Fruit fly (Drosophila melanogaster) ovary, adult (tissue): Measurements from ENCODE around the gene CG1090.
A peak's percentile ranks its signal among the peaks of the same experiment; 100 is the strongest.

Source experiments
- CG17801 ChIP-seq: fragments of 200-800 bp; optimal IDR thresholded peaks from 2 replicates; lab custom pipeline; 2019; ENCODE audit warnings: missing biosample characterization, mild to moderate bottlenecking, missing genetic modification characterization, moderate library complexity; ENCODE audit not compliant: partially characterized antibody

The CG1090 gene

DNA sequence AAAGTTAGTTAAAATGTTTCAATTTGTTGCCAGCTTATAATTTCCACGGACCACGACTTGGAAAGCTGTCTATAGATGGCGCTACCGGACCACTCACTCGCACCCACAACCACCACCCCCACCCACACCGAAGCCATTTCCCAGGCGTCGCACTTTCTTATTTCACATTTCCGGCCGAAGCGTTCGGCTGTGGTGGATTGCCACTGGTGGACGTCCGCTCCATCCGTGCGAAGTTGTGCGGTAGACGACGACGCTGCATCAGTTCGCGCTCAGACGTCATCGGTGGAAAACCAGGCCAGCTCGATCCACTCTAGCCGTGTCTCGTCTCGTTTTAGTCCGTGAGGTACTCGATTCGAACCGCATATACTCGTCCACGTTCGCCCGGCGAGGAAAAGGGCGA is at the start of gene CG1090:
Gene CG1090 (plus strand): TSS at position 259 of the 400 bp plus-strand sequence.
- no peak for TF ChIP-seq CG17801 (GFP tag; lab: Kevin White, UChicago)

DNA sequence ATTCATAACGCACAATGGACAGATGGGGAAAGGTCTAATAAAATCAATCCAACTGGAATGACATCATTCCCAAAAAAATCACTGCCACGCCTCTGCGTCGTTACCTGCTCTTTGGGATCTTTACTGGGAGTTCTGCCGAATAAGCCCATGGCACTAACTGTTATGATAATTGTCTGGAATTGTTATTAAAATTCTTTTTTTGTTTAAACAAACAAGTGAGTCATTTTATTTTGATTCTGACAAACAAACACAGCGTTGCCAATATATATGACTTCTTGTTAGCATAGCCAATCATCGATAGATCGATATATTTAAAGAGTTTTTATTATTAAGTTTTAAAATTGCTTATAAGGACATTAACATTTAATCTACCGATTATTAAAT is 49.0 kb upstream of the CG1090 start, which contains the start of gene Vps24:
Gene Vps24 (minus strand): TSS at position 265 of the 384 bp plus-strand sequence.
- no peak for TF ChIP-seq CG17801 (GFP tag; lab: Kevin White, UChicago)

DNA sequence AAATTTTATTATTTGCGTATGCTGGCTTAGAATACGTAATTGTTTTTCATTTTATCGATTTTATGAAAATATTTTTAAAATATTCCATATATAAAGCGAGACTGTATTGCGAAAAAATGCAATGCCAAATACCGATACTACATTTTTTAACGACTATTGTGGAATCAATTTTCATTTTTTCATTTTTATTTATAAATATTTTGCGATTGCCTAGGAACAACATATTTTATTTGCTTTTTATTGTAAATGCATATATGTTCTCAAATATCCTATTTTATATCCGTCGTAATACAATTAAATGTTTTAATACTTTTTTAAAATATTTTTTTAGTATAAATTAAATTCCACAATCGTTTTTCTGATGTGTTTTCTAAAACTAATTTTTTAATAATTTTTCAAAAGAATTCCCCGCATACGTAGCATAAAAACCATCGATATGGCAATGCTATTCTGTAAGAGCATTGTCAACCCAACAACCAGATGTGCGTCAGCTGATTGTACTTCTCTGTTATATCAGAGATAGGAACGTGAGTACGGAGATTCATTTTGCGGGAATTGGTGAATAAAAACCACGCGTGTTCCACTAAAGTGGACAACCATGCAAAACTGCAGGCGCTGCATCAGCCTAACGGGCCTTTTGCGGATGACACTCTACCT is 48.5 kb upstream of the CG1090 start, which contains the start of gene Suv3:
Gene Suv3 (plus strand): TSS at position 489 of the 657 bp plus-strand sequence.
- TF ChIP-seq CG17801 (GFP tag; lab: Kevin White, UChicago), result peak; percentile 33

DNA sequence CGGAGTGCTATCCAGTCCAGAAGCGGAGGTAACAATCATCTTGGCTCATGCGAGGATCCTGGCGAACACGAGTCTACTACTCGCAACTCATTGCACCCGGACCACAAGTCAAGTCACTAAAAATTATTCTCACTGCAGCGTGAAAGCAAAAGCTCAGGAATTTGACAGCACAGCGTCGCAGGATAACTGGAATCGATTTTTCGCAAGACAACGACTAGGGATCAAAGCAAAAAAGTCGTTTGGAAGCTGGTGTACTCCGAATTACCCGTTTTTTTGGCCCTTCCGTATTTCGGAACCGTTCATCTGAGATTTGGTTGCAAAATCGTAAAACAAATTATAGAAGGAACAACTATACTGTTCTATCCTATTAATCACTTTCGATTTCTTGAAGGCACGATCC is 41.1 kb upstream of the CG1090 start:
- no peak for TF ChIP-seq CG17801 (GFP tag; lab: Kevin White, UChicago)

DNA sequence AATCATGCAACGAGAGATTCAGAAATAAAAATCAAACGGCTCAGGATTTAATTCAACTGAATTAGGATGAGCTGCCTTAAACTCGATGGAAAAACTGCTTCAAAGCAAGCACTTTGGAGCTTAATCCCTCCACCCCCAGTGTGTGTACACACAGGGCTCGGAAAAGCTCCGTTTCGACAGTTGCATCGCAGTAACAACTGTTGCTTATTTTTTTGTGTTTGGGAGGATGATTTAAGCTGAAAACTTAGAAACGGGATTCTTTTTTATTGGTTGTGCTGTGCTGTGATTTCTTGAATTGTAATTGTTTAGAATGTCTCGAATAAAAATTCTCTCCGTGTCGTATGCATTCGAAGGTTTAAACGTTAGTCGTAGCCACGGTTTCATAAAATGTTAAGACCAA is 40.7 kb upstream of the CG1090 start, which contains the start of gene Syt14:
Gene Syt14 (minus strand): TSS at position 71 of the 400 bp plus-strand sequence.
- TF ChIP-seq CG17801 (GFP tag; lab: Kevin White, UChicago), result no peak

DNA sequence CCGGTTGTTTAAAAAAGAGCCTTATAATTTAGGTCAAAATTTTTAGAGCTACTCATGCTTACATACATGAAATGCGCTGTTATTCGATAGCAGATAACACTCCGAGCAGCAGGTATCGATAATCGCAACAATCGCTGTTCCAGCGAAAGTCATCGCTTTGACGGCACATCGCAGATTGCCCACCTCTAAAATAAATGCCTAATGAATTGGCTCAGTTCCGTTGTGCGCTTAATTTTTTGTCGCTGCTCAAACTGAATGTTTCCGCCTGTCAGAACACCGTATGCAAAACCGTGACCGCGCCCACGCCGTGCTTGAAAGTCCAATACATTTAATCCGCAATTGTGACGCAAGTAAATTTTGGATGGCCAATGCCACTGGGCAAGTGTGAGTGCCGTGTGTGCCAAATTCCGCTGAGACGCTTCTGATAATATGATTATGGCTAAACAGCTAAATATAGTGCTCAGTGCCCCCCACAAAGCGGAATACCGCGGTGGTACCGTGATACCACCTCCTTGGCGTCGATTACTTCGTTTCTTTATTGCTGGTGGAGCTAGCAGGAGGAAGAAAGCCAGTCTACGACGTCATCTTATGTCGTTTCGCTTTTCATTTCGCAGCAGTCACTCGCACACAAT is 40.1 kb upstream of the CG1090 start, which contains the start of gene CG9795:
Gene CG9795 (plus strand): TSS at position 177 of the 632 bp plus-strand sequence.
- TF ChIP-seq CG17801 (GFP tag; lab: Kevin White, UChicago), result peak; percentile 51

DNA sequence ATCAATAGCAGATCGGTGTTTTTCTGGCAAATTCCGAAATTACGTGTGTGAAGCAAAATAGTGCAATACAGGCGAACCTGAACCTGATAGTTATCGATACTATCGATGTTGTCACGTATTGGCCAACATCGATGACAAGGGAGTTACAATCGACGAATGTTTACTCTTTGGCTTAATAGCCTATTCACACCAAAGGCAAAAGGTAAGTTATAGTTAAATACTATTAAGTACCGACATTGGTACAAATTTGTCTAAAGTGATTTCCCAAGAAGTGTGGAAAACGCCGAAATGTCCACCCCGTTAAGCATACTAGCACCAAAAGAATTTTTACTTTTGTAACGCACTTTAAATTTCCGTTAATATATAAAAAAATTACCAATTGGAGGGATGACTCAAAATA is 25.7 kb upstream of the CG1090 start, which contains the start of gene CG9776:
Gene CG9776 (minus strand): TSS at position 108 of the 400 bp plus-strand sequence.
- peak; percentile 24 for TF ChIP-seq CG17801 (GFP tag; lab: Kevin White, UChicago)

DNA sequence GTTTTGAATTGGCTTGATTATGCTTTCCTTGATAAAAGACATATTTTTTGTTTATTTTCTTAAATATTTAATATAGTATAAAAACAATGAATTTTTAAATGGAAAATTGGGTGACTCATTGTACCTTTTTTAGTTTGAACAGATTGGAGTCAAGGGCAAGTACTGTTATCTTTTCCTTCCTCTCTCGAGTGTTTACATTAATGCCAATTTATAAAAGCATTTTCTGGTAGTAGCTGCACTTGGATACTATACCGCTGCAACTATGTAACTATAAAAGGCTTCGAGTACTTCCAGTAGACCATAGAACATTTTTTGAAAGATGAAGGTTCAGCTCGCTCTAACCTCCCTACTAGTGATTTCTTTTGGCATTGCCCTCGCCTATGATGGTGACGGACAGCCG is 24.9 kb upstream of the CG1090 start, which contains the start of gene CG14645:
Gene CG14645 (plus strand): TSS at position 301 of the 400 bp plus-strand sequence.
- TF ChIP-seq CG17801 (GFP tag; lab: Kevin White, UChicago), result no peak

DNA sequence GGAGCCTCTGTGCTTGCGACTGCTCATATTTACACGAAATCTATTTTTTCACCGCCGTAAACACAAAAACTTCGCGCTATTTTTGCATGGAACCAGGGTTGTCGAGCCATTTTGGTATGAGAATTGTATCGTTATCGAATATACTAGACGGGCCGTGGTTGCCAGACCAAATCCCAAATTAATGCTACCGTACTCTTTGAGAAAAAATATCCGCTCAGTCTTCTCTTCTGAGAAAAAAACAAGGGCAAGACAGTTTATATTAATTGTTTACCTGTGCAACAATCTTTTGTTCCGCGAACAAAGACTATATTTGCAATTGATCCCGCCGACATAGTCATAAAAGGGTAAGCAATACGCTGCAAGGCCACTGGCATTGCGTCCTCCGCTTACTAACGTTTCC is 22.1 kb upstream of the CG1090 start, which contains the start of the genes Skp2 and CG1103:
Gene Skp2 (minus strand): TSS at position 95 of the 400 bp plus-strand sequence.
Gene CG1103 (plus strand): TSS at position 176 of the 400 bp plus-strand sequence.
- TF ChIP-seq CG17801 (GFP tag; lab: Kevin White, UChicago), result peak; percentile 19

DNA sequence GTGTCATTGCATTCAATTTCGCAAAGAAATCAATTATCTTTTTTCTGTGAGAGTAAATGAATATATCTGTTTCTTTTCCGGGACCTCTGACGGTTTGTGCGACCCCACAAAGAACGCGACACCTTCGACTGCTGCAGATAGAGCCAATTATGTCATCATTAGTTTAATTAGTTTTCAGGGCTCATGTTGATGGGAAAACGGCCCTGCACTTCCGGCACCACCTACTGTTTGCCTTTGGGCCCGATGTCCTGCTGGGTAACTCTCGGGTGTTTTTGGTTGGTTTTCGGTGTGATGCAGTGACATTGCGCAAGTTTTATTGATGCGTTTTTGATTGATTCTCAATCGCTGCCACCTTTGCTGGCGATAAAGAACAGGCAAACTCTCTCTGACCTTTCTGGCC is 19.5 kb upstream of the CG1090 start:
- TF ChIP-seq CG17801 (GFP tag; lab: Kevin White, UChicago), result no peak

DNA sequence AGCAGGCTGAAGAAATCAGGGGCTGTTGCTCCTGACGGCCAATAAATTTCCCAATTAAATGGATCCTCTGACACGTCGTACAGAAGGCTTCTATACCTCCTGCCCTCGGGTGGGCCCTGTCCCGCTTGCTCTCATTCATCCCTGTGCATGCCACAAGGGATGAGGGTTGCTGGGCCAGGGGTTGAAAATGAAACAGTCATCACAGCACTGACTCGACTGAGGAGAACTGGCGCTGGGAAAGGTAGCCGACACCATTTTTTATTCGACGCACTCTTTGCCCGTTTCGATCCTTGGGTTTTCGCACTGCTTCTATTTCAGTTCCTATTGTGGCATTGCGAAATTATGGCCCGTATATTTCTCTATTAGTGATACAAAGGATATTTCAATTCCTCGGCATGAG is 18.5 kb upstream of the CG1090 start:
- no peak for TF ChIP-seq CG17801 (GFP tag; lab: Kevin White, UChicago)

DNA sequence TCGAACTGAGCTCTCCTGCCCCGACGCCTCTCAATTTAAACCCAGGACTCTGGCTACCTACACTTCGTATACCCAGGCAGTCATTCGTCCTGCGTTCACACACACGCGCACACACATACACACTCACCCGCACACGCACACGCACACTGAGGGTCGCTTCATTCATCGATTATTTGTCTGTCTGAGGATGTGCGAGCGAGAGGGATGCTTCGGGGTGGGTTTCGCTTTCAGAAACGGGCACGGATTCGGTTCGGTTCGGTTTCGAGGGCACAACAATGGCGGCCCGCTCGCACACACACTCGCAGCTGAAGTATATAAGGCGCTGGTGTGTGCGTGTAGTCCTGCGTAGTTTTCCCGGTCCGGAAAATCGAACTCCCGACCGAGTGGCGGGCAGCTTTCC is 13.0 kb upstream of the CG1090 start, which contains the start of gene hkb:
Gene hkb (minus strand): TSS at position 11 of the 400 bp plus-strand sequence.
- no peak for TF ChIP-seq CG17801 (GFP tag; lab: Kevin White, UChicago)

DNA sequence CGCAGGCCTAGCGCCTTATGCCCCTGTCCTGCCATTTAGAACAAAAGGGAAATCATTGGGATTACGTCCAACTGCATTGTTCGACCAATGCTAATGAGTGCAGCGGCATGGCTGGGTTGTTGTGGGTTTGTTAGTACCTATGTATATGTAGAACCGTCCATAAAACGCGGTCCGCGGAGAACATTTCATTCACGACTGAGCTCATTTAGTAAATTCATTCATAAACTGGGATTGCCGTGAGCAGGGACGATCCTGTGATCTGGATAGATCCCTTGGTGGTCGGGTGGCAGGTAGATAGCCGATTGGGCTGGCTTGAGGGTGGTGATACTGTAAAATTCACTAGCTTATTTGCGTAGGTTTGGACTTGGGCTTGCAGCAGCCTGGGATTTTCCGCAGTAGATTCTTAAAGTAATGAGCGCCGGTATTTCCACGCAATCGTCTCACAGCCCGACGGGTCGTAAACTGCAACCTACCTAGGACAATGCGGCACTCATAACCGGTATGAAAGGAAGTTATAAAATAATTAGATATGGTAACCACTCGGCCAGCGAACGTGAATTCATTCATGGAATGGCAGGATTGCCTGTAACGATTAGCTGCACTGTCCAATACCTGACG is 11.4 kb upstream of the CG1090 start:
- TF ChIP-seq CG17801 (GFP tag; lab: Kevin White, UChicago), result no peak

DNA sequence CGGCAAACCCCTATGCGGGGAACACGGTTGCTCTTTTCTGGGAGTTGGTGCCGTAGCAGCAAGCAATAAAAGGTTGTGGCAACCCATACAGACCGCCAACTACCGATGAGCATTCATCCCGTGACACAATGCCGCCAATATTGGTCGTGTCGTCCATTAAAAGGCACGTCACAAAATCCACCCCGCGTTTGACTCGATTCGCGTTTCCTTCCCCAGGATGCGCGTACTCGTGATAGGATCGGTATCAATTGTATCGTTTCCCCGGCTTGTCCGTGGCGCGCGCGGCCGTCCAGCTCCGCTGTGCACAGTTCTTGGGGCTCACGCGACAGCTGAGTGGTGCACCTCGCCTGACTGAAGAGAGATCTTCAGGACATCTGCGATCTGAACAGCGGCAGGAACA is 9.5 kb upstream of the CG1090 start:
- TF ChIP-seq CG17801 (GFP tag; lab: Kevin White, UChicago), result no peak

DNA sequence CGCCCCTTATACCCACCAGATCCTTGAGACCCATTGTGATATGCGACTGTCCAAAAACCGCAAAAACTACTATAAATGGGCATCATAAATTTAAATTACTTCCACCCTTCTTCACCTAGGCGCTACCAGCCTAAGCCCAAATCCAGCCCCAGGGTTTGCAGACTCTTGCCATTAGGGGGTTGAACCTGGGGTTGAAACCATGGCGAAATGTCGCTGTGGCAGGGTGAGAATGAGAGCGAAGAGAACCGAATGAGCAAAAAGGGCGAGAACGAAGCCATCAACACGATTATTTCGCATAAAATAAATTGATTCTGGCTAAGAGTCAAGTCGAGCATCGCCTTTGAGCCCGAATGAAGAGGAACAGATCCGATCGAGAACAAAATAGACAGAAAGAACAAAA is 6.1 kb upstream of the CG1090 start:
- TF ChIP-seq CG17801 (GFP tag; lab: Kevin White, UChicago), result no peak
